Worm (Caenorhabditis elegans) whole organism, late embryonic: ENCODE results near the gene bas-1.

Experiments used
- C08G9.2 ChIP-seq: sonication (generic microtip); optimal IDR thresholded peaks from 2 replicates; lab custom pipeline; 2016; ENCODE audit warnings: mild to moderate bottlenecking, missing genetic modification characterization, moderate library complexity, missing compliant biosample characterization
- F13H6.1 ChIP-seq: sonication (generic microtip); optimal IDR thresholded peaks from 2 replicates; lab custom pipeline; 2016; ENCODE audit warnings: missing genetic modification characterization, missing compliant biosample characterization
- K09A11.1 ChIP-seq: sonication (generic microtip); optimal IDR thresholded peaks from 2 replicates; lab custom pipeline; 2017; ENCODE audit warnings: antibody characterized with exemption, mild to moderate bottlenecking, missing genetic modification characterization, missing compliant biosample characterization; ENCODE audit not compliant: insufficient read depth
- Y22D7AL.16 ChIP-seq: sonication (generic microtip); optimal IDR thresholded peaks from 2 replicates; lab custom pipeline; 2016; ENCODE audit warnings: missing genetic modification characterization, missing compliant biosample characterization
- ama-1 ChIP-seq: fragments of 150-350 bp; optimal IDR thresholded peaks from 2 replicates; lab custom pipeline; 2014
- ceh-14 ChIP-seq: sonication (generic microtip); optimal IDR thresholded peaks from 2 replicates; lab custom pipeline; 2016; ENCODE audit warnings: missing genotype, missing genetic modification characterization, missing compliant biosample characterization
- ceh-18 ChIP-seq: sonication (generic microtip); optimal IDR thresholded peaks from 2 replicates; lab custom pipeline; 2016; ENCODE audit warnings: missing genetic modification characterization, missing compliant biosample characterization
- ceh-19 ChIP-seq: fragments of 200-800 bp; sonication (Bioruptor generic); optimal IDR thresholded peaks from 2 replicates; lab custom pipeline; 2018; ENCODE audit warnings: mild to moderate bottlenecking, missing genetic modification characterization, missing compliant biosample characterization
- ceh-2 ChIP-seq: sonication (generic microtip); optimal IDR thresholded peaks from 2 replicates; lab custom pipeline; 2016; ENCODE audit warnings: missing genotype, missing genetic modification characterization, missing compliant biosample characterization
- ceh-24 ChIP-seq: sonication (generic microtip); optimal IDR thresholded peaks from 2 replicates; lab custom pipeline; 2016; ENCODE audit warnings: mild to moderate bottlenecking, missing genetic modification characterization, missing compliant biosample characterization
- ceh-30 ChIP-seq: fragments of 150-350 bp; optimal IDR thresholded peaks from 2 replicates; lab custom pipeline; 2014; ENCODE audit warnings: missing biosample characterization, missing genetic modification characterization
- ceh-34 ChIP-seq: sonication (generic microtip); optimal IDR thresholded peaks from 2 replicates; lab custom pipeline; 2016; ENCODE audit warnings: mild to moderate bottlenecking, missing genetic modification characterization, missing compliant biosample characterization
- ceh-45 ChIP-seq: fragments of 200-800 bp; sonication (Bioruptor generic); IDR thresholded peaks from 2 replicates; pipeline ENCODE4 v1.3.6; 2022; ENCODE audit warnings: missing genetic modification reagents, missing genetic modification characterization, missing compliant biosample characterization
- ceh-48 ChIP-seq: sonication (generic microtip); optimal IDR thresholded peaks from 2 replicates; lab custom pipeline; 2016; ENCODE audit warnings: missing genetic modification characterization, inconsistent platforms, missing compliant biosample characterization
- ceh-6 ChIP-seq: fragments of 200-800 bp; sonication (Bioruptor generic); optimal IDR thresholded peaks from 2 replicates; lab custom pipeline; 2018; ENCODE audit warnings: mild to moderate bottlenecking, missing genetic modification characterization, missing compliant biosample characterization
- ceh-9 ChIP-seq: sonication (generic microtip); optimal IDR thresholded peaks from 2 replicates; lab custom pipeline; 2016; ENCODE audit warnings: mild to moderate bottlenecking, missing genetic modification characterization, inconsistent platforms, missing compliant biosample characterization
- che-1 ChIP-seq: sonication (generic microtip); optimal IDR thresholded peaks from 2 replicates; lab custom pipeline; 2016; ENCODE audit warnings: mild to moderate bottlenecking, missing genetic modification characterization, missing compliant biosample characterization
- dmd-4 ChIP-seq: sonication (generic microtip); optimal IDR thresholded peaks from 2 replicates; lab custom pipeline; 2016; ENCODE audit warnings: borderline replicate concordance, missing genetic modification characterization, missing compliant biosample characterization
- dve-1 ChIP-seq: sonication (generic microtip); optimal IDR thresholded peaks from 2 replicates; lab custom pipeline; 2017; ENCODE audit warnings: antibody characterized with exemption, mild to moderate bottlenecking, missing genetic modification characterization, missing compliant biosample characterization
- elt-2 ChIP-seq: sonication (generic microtip); optimal IDR thresholded peaks from 2 replicates; lab custom pipeline; 2016; ENCODE audit warnings: missing genetic modification reagents, missing genetic modification characterization, missing compliant biosample characterization
- elt-4 ChIP-seq: sonication (generic microtip); optimal IDR thresholded peaks from 2 replicates; lab custom pipeline; 2016; ENCODE audit warnings: missing genetic modification characterization, missing compliant biosample characterization
- ets-4 ChIP-seq: sonication (generic microtip); optimal IDR thresholded peaks from 2 replicates; lab custom pipeline; 2016; ENCODE audit warnings: missing genetic modification characterization, missing compliant biosample characterization
- eyg-1 ChIP-seq: sonication (generic microtip); optimal IDR thresholded peaks from 2 replicates; lab custom pipeline; 2016; ENCODE audit warnings: missing genotype, missing genetic modification characterization, missing compliant biosample characterization
- fax-1 ChIP-seq: sonication (generic microtip); optimal IDR thresholded peaks from 2 replicates; lab custom pipeline; 2016; ENCODE audit warnings: missing genotype, missing genetic modification characterization, missing compliant biosample characterization
- fkh-10 ChIP-seq: fragments of 150-350 bp; optimal IDR thresholded peaks from 2 replicates; lab custom pipeline; 2014; ENCODE audit warnings: missing biosample characterization, missing genetic modification reagents, missing genetic modification characterization
- fkh-6 ChIP-seq: sonication (generic microtip); optimal IDR thresholded peaks from 2 replicates; lab custom pipeline; 2016; ENCODE audit warnings: missing genetic modification characterization, missing compliant biosample characterization
- hlh-13 ChIP-seq: fragments of 200-800 bp; sonication (Bioruptor generic); optimal IDR thresholded peaks from 2 replicates; lab custom pipeline; 2018; ENCODE audit warnings: mild to moderate bottlenecking, missing genetic modification characterization, missing compliant biosample characterization
- hlh-15 ChIP-seq: sonication (generic microtip); optimal IDR thresholded peaks from 2 replicates; lab custom pipeline; 2016; ENCODE audit warnings: missing genetic modification characterization, missing compliant biosample characterization
- lim-6 ChIP-seq: sonication (generic microtip); optimal IDR thresholded peaks from 2 replicates; lab custom pipeline; 2016; ENCODE audit warnings: missing genetic modification characterization, missing compliant biosample characterization
- nfya-1 ChIP-seq: sonication (generic microtip); optimal IDR thresholded peaks from 2 replicates; lab custom pipeline; 2017; ENCODE audit warnings: missing genetic modification characterization, mild to moderate bottlenecking, missing compliant biosample characterization, antibody characterized with exemption, moderate library complexity
- nhr-11 ChIP-seq: fragments of 150-350 bp; optimal IDR thresholded peaks from 2 replicates; lab custom pipeline; 2014; ENCODE audit warnings: missing biosample characterization, missing genetic modification characterization
- npax-4 ChIP-seq: sonication (generic microtip); optimal IDR thresholded peaks from 2 replicates; lab custom pipeline; 2016; ENCODE audit warnings: missing genetic modification characterization, missing compliant biosample characterization
- pag-3 ChIP-seq: sonication (generic microtip); optimal IDR thresholded peaks from 2 replicates; lab custom pipeline; 2016; ENCODE audit warnings: missing compliant biosample characterization, missing genetic modification characterization, borderline replicate concordance
- pat-9 ChIP-seq: fragments of 200-800 bp; sonication (Bioruptor generic); optimal IDR thresholded peaks from 2 replicates; lab custom pipeline; 2018; ENCODE audit warnings: mild to moderate bottlenecking, missing genetic modification characterization, moderate library complexity, missing compliant biosample characterization
- pax-1 ChIP-seq: fragments of 150-350 bp; optimal IDR thresholded peaks from 2 replicates; lab custom pipeline; 2014; ENCODE audit warnings: missing biosample characterization, missing genetic modification characterization
- pha-2 ChIP-seq: sonication (generic microtip); optimal IDR thresholded peaks from 2 replicates; lab custom pipeline; 2017; ENCODE audit warnings: mild to moderate bottlenecking, missing genetic modification characterization, missing compliant biosample characterization
- pha-4 ChIP-seq: fragments of 150-350 bp; optimal IDR thresholded peaks from 2 replicates; lab custom pipeline; 2018; ENCODE audit warnings: missing biosample characterization, missing genetic modification reagents, missing genetic modification characterization
- pqm-1 ChIP-seq: sonication (generic microtip); optimal IDR thresholded peaks from 2 replicates; lab custom pipeline; 2016; ENCODE audit warnings: missing genetic modification characterization, missing compliant biosample characterization
- pros-1 ChIP-seq: fragments of 150-350 bp; optimal IDR thresholded peaks from 2 replicates; lab custom pipeline; 2014; ENCODE audit warnings: missing biosample characterization, missing genetic modification reagents, missing genetic modification characterization
- ref-2 ChIP-seq: sonication (generic microtip); optimal IDR thresholded peaks from 2 replicates; lab custom pipeline; 2016; ENCODE audit warnings: missing genetic modification characterization, missing compliant biosample characterization
- tbx-2 ChIP-seq: sonication (generic microtip); optimal IDR thresholded peaks from 2 replicates; lab custom pipeline; 2016; ENCODE audit warnings: missing genetic modification characterization, missing compliant biosample characterization
- unc-3 ChIP-seq, 2 experiments: fragments of 200-800 bp in 1 of 2; sonication (Bioruptor generic) in 1 of 2; sonication (generic microtip) in 1 of 2; conservative IDR thresholded peaks in 1 of 2; optimal IDR thresholded peaks in 1 of 2; 2 replicates each; pipeline versions ENCODE4 v1.3.6 to Lab custom; 2016 to 2022; ENCODE audit warnings: missing compliant biosample characterization in 2 of 2, missing genetic modification characterization in 2 of 2, missing genetic modification reagents in 1 of 2
- unc-42 ChIP-seq: sonication (generic microtip); optimal IDR thresholded peaks from 2 replicates; lab custom pipeline; 2016; ENCODE audit warnings: missing genotype, missing genetic modification characterization, missing compliant biosample characterization
- unc-86 ChIP-seq: sonication (generic microtip); optimal IDR thresholded peaks from 2 replicates; lab custom pipeline; 2016; ENCODE audit warnings: missing genetic modification characterization, missing compliant biosample characterization
- zip-5 ChIP-seq: sonication (generic microtip); optimal IDR thresholded peaks from 2 replicates; lab custom pipeline; 2016; ENCODE audit warnings: missing genetic modification characterization, missing compliant biosample characterization

bas-1 gene

DNA sequence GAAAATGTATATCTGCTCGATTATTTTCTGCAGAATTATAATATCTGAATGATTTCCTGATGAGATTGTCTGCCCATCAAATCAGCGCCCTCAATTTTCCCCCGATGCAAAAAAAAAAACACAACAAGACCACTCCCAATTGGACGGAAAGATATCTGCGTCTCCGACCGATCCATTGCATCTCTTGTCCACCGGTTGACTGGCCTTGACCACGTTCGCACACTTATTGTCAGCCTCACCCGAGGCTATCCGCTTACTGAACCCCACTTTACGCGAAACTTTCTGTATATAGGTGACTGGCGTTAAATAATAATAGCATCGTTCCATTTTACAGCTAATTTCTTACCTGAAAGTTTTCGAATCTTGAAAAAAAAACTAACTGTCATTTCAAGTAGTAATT lies 17.7 kb upstream of the bas-1 start:
- TF ChIP-seq nfya-1 (tag; lab: Kevin White, UChicago): peak; percentile 42
- no peak for TF ChIP-seq F13H6.1 (tag; lab: Kevin White, UChicago)

DNA sequence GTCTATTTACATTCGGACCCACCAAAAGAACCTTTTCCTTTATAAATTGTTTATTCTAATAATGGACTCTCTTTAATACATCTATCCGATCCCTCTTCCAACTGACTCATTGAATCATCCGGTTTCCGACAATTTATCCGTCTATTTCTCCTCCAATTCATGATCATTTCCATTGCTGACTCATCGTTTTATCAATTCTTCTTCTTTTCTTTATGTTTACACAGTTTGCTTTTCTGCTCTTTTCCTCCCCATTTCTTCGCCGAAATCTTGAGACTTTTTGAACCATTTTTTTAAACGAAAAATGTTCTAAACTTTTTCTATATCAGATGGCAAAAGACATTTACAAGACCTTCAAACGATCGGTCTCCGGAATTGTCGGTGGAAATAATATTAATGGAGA lies 16.6 kb upstream of the bas-1 start, which contains the start of gene ced-6:
TSS of gene ced-6 (plus strand) at position 327 of the 400 bp plus-strand sequence.
- no peak for TF ChIP-seq dve-1 (tag; lab: Kevin White, UChicago)
- no peak for TF ChIP-seq ceh-24 (tag; lab: Kevin White, UChicago)
- no peak for TF ChIP-seq lim-6 (tag; lab: Kevin White, UChicago)
- TF ChIP-seq F13H6.1 (tag; lab: Kevin White, UChicago): no peak
- TF ChIP-seq zip-5: no peak
- no peak for TF ChIP-seq ceh-30
- TF ChIP-seq, all 69 proteins: peak for 0

DNA sequence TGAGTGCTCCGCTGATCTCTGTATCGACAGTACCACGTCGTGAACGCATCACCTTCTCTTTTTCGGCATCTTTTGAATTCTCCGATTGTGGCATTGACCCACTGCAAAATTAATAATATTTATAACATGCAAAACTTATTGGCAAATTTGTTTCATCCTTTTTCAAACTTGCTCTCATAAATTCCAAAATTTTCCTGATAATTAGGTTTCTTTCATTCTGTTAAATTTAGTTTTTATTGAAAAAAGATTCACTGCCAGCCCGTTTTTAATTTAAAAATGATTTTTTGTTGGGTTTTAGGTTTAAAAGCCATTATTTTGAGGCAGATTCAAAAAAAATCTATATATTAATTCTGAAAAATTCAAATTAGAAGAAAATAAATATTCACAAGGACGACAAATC lies 12.1 kb upstream of the bas-1 start, which contains the start of gene wdr-37:
TSS of gene wdr-37 (minus strand) at position 101 of the 400 bp plus-strand sequence.
- no peak for TF ChIP-seq unc-86 (tag; lab: Kevin White, UChicago)
- no peak for TF ChIP-seq ceh-14 (tag; lab: Kevin White, UChicago)
- TF ChIP-seq hlh-13 (GFP tag; lab: Kevin White, UChicago): no peak
- TF ChIP-seq K09A11.1: no peak
- no peak for TF ChIP-seq dmd-4
- no peak for TF ChIP-seq zip-5
- no peak for TF ChIP-seq ceh-34
- TF ChIP-seq ceh-48 (tag; lab: Kevin White, UChicago): no peak

DNA sequence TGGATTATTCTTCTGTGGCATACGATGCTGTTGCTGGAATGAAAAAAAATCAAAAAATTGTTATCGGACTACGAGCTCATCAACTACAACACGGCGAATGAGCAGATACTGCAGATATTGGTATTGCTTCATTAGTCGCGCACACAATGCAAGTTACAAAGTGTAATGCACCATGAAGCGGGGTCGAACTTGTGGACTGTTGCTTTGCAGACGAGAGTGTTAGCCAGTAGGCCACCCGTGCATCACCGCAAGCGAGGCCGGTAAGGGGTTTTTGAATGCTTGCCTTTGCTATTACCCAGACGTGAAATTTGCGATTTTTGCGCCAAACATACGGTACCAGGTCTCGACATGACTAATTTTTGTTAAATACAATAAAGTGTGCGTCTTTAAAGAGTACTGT lies 10.1 kb upstream of the bas-1 start:
- peak; percentile 93 for TF ChIP-seq ceh-45 (GFP tag; lab: Robert Waterston, UW)
- peak; percentile 90 for TF ChIP-seq ceh-18 (tag; lab: Kevin White, UChicago)
- peak; percentile 72 for TF ChIP-seq fax-1 (tag; lab: Kevin White, UChicago)
- peak; percentile 91 for TF ChIP-seq ceh-19 (GFP tag; lab: Kevin White, UChicago)
- TF ChIP-seq C08G9.2: peak; percentile 78
- no peak for TF ChIP-seq pha-4
- peak; percentile 91 for TF ChIP-seq pha-2 (tag; lab: Kevin White, UChicago)
- TF ChIP-seq Y22D7AL.16: peak; percentile 87
- peak; percentile 83 for TF ChIP-seq F13H6.1 (tag; lab: Kevin White, UChicago)
- peak; percentile 83 for TF ChIP-seq dmd-4
- TF ChIP-seq unc-3 (GFP tag; conservative IDR thresholded peaks at IDR 0.05; lab: Robert Waterston, UW): peak; percentile 80
- peak; percentile 71 for TF ChIP-seq unc-3 (tag; optimal IDR thresholded peaks at IDR 0.05; lab: Kevin White, UChicago)
- TF ChIP-seq elt-2: peak; percentile 95
- peak; percentile 64 for TF ChIP-seq nfya-1 (tag; lab: Kevin White, UChicago)
- TF ChIP-seq pax-1 (tag; lab: Kevin White, UChicago): no peak
- TF ChIP-seq zip-5: peak; percentile 77
- peak; percentile 82 for TF ChIP-seq ceh-48 (tag; lab: Kevin White, UChicago)
- TF ChIP-seq ceh-9 (tag; lab: Kevin White, UChicago): peak; percentile 54
- TF ChIP-seq ceh-6 (GFP tag; lab: Kevin White, UChicago): peak; percentile 98
- TF ChIP-seq elt-4 (tag; lab: Kevin White, UChicago): no peak
- TF ChIP-seq ceh-14 (tag; lab: Kevin White, UChicago): peak; percentile 84
- no peak for TF ChIP-seq fkh-10
- TF ChIP-seq pqm-1: peak; percentile 66
- peak; percentile 90 for TF ChIP-seq che-1 (tag; lab: Kevin White, UChicago)
- peak; percentile 83 for TF ChIP-seq ceh-2
- peak; percentile 87 for TF ChIP-seq K09A11.1
- no peak for TF ChIP-seq pag-3 (tag; lab: Kevin White, UChicago)
- TF ChIP-seq ama-1 (lab: Kevin White, UChicago): no peak
- peak; percentile 85 for TF ChIP-seq ets-4 (tag; lab: Kevin White, UChicago)
- TF ChIP-seq hlh-15 (tag; lab: Kevin White, UChicago): peak; percentile 36
- no peak for TF ChIP-seq unc-42 (tag; lab: Kevin White, UChicago)
- TF ChIP-seq nhr-11 (tag; lab: Kevin White, UChicago): no peak
- peak; percentile 19 for TF ChIP-seq pros-1
- TF ChIP-seq pat-9: peak; percentile 97
- TF ChIP-seq tbx-2 (tag; lab: Kevin White, UChicago): peak; percentile 90
- TF ChIP-seq ceh-34: peak; percentile 88
- peak; percentile 85 for TF ChIP-seq npax-4 (tag; lab: Kevin White, UChicago)
- peak; percentile 91 for TF ChIP-seq eyg-1 (tag; lab: Kevin White, UChicago)
- peak; percentile 92 for TF ChIP-seq ref-2
- peak; percentile 92 for TF ChIP-seq unc-86 (tag; lab: Kevin White, UChicago)
- TF ChIP-seq lim-6 (tag; lab: Kevin White, UChicago): peak; percentile 51
- TF ChIP-seq fkh-6 (tag; lab: Kevin White, UChicago): peak; percentile 91
